Worm (Caenorhabditis elegans) whole organism, L3 larva: ENCODE data around the gene flap-1.

Source experiments
- ZK546.5 ChIP-seq: sonication (generic microtip); optimal IDR thresholded peaks from 2 replicates; lab custom pipeline; 2017; ENCODE audit warnings: missing biosample characterization, missing genetic modification characterization
- aly-2 ChIP-seq: fragments of 150-350 bp; optimal IDR thresholded peaks from 2 replicates; lab custom pipeline; 2014; ENCODE audit warnings: missing biosample characterization, missing genetic modification characterization
- ama-1 ChIP-seq: fragments of 150-350 bp; optimal IDR thresholded peaks from 2 replicates; lab custom pipeline; 2018
- ceh-16 ChIP-seq: sonication (generic microtip); optimal IDR thresholded peaks from 2 replicates; lab custom pipeline; 2017; ENCODE audit warnings: missing biosample characterization, missing genetic modification characterization
- ceh-28 ChIP-seq: fragments of 150-350 bp; optimal IDR thresholded peaks from 2 replicates; lab custom pipeline; 2014; ENCODE audit warnings: missing biosample characterization, missing genetic modification reagents, missing genetic modification characterization
- ceh-82 ChIP-seq: fragments of 150-350 bp; optimal IDR thresholded peaks from 2 replicates; lab custom pipeline; 2014; ENCODE audit warnings: missing biosample characterization, missing genetic modification characterization
- ceh-9 ChIP-seq: sonication (generic microtip); optimal IDR thresholded peaks from 2 replicates; lab custom pipeline; 2018; ENCODE audit warnings: missing biosample characterization, missing genetic modification characterization
- daf-12 ChIP-seq: fragments of 150-350 bp; optimal IDR thresholded peaks from 2 replicates; lab custom pipeline; 2014; ENCODE audit warnings: missing biosample characterization, missing genetic modification reagents, missing genetic modification characterization
- egl-27 ChIP-seq: sonication (generic microtip); optimal IDR thresholded peaks from 4 replicates; lab custom pipeline; 2017; ENCODE audit warnings: missing biosample characterization, missing genetic modification reagents, missing genetic modification characterization
- elt-2 ChIP-seq: sonication (generic microtip); optimal IDR thresholded peaks from 2 replicates; lab custom pipeline; 2016; ENCODE audit warnings: missing genetic modification reagents, mild to moderate bottlenecking, missing genetic modification characterization, missing compliant biosample characterization
- elt-3 ChIP-seq, 3 experiments: fragments of 150-350 bp in 1 of 3; sonication (generic microtip) in 2 of 3; optimal IDR thresholded peaks; 2 replicates in 2 of 3; 4 replicates in 1 of 3; lab custom pipeline; 2014 to 2017; ENCODE audit warnings: missing biosample characterization in 3 of 3, missing genetic modification characterization in 3 of 3
- eor-1 ChIP-seq, 2 experiments: fragments of 150-350 bp; optimal IDR thresholded peaks; 2 replicates each; lab custom pipeline; 2014 to 2018; ENCODE audit warnings: missing biosample characterization in 2 of 2, missing genetic modification characterization in 2 of 2
- fkh-10 ChIP-seq: sonication (generic microtip); optimal IDR thresholded peaks from 2 replicates; lab custom pipeline; 2017; ENCODE audit warnings: missing biosample characterization, missing genetic modification reagents, missing genetic modification characterization
- fkh-2 ChIP-seq: fragments of 150-350 bp; optimal IDR thresholded peaks from 2 replicates; lab custom pipeline; 2014; ENCODE audit warnings: missing biosample characterization, missing genetic modification reagents, missing genetic modification characterization
- hmg-11 ChIP-seq: sonication (generic microtip); optimal IDR thresholded peaks from 2 replicates; lab custom pipeline; 2016; ENCODE audit warnings: missing genetic modification characterization, missing compliant biosample characterization
- jun-1 ChIP-seq: fragments of 150-350 bp; optimal IDR thresholded peaks from 2 replicates; lab custom pipeline; 2014; ENCODE audit warnings: missing biosample characterization, missing genetic modification reagents, missing genetic modification characterization
- lin-39 ChIP-seq: fragments of 150-350 bp; optimal IDR thresholded peaks from 2 replicates; lab custom pipeline; 2018; ENCODE audit warnings: missing biosample characterization, missing genetic modification reagents, missing genetic modification characterization
- lsy-12 ChIP-seq: sonication (generic microtip); optimal IDR thresholded peaks from 2 replicates; lab custom pipeline; 2016; ENCODE audit warnings: mild to moderate bottlenecking, missing genetic modification characterization, missing compliant biosample characterization
- mdl-1 ChIP-seq: fragments of 150-350 bp; optimal IDR thresholded peaks from 2 replicates; lab custom pipeline; 2014; ENCODE audit warnings: missing biosample characterization, missing genetic modification characterization
- mml-1 ChIP-seq: fragments of 150-350 bp; sonication (generic microtip); optimal IDR thresholded peaks from 3 replicates; lab custom pipeline; 2014; ENCODE audit warnings: missing biosample characterization, missing genetic modification characterization
- nhr-11 ChIP-seq: fragments of 150-350 bp; optimal IDR thresholded peaks from 2 replicates; lab custom pipeline; 2014; ENCODE audit warnings: missing biosample characterization, missing genetic modification characterization
- nhr-12 ChIP-seq: fragments of 150-350 bp; optimal IDR thresholded peaks from 2 replicates; lab custom pipeline; 2014; ENCODE audit warnings: missing biosample characterization, missing genetic modification characterization
- nhr-237 ChIP-seq: fragments of 150-350 bp; optimal IDR thresholded peaks from 2 replicates; lab custom pipeline; 2014; ENCODE audit warnings: missing biosample characterization, missing genetic modification characterization
- nhr-25 ChIP-seq: sonication (generic microtip); optimal IDR thresholded peaks from 2 replicates; lab custom pipeline; 2017; ENCODE audit warnings: missing biosample characterization, missing genetic modification characterization
- nhr-28 ChIP-seq: fragments of 150-350 bp; optimal IDR thresholded peaks from 2 replicates; lab custom pipeline; 2014; ENCODE audit warnings: missing biosample characterization, missing genetic modification characterization
- nhr-43 ChIP-seq: sonication (generic microtip); optimal IDR thresholded peaks from 2 replicates; lab custom pipeline; 2016; ENCODE audit warnings: mild to moderate bottlenecking, missing genetic modification characterization, missing compliant biosample characterization; ENCODE audit not compliant: poor library complexity, severe bottlenecking
- nhr-67 ChIP-seq: fragments of 150-350 bp; optimal IDR thresholded peaks from 2 replicates; lab custom pipeline; 2014; ENCODE audit warnings: missing biosample characterization, missing genetic modification characterization
- nhr-76 ChIP-seq: fragments of 150-350 bp; sonication (generic microtip); optimal IDR thresholded peaks from 5 replicates; lab custom pipeline; 2014; ENCODE audit warnings: missing biosample characterization, missing genetic modification characterization
- nhr-77 ChIP-seq: fragments of 150-350 bp; optimal IDR thresholded peaks from 2 replicates; lab custom pipeline; 2014; ENCODE audit warnings: missing biosample characterization, missing genetic modification characterization
- pha-4 ChIP-seq: fragments of 150-350 bp; optimal IDR thresholded peaks from 2 replicates; lab custom pipeline; 2014; ENCODE audit warnings: missing biosample characterization, missing genetic modification reagents, missing genetic modification characterization
- skn-1 ChIP-seq: fragments of 150-350 bp; optimal IDR thresholded peaks from 2 replicates; lab custom pipeline; 2014; ENCODE audit warnings: missing biosample characterization, missing genetic modification characterization
- snpc-4 ChIP-seq: fragments of 150-350 bp; optimal IDR thresholded peaks from 2 replicates; lab custom pipeline; 2014; ENCODE audit warnings: missing biosample characterization, missing genetic modification characterization
- tbx-2 ChIP-seq: sonication (generic microtip); optimal IDR thresholded peaks from 2 replicates; lab custom pipeline; 2016; ENCODE audit warnings: mild to moderate bottlenecking, missing genetic modification characterization, missing compliant biosample characterization
- unc-39 ChIP-seq: sonication (generic microtip); optimal IDR thresholded peaks from 4 replicates; lab custom pipeline; 2017; ENCODE audit warnings: missing biosample characterization, missing genetic modification characterization
- zag-1 ChIP-seq: fragments of 150-350 bp; optimal IDR thresholded peaks from 2 replicates; lab custom pipeline; 2014; ENCODE audit warnings: missing biosample characterization, missing genetic modification characterization
- ztf-4 ChIP-seq: fragments of 150-350 bp; optimal IDR thresholded peaks from 2 replicates; lab custom pipeline; 2014; ENCODE audit warnings: missing biosample characterization, missing genetic modification characterization

flap-1 gene

ce11 chrIII:6971662-6972284 lies 43.1 kb upstream of the flap-1 start, which contains the start of the genes eef-1A.1 and rfc-4 (continued):
- TF ChIP-seq eor-1 (tag; optimal IDR thresholded peaks at IDR 0.05; lab: Kevin White, UChicago) (no peak), egl-27 (peak; percentile 36), tbx-2 (tag; lab: Kevin White, UChicago) (peak; percentile 71), elt-3 (tag; optimal IDR thresholded peaks at IDR 0.05; lab: Kevin White, UChicago) (peak in 1 of 3 experiments; percentile 65), ceh-9 (tag; lab: Kevin White, UChicago) (no peak), nhr-12 (tag; lab: Kevin White, UChicago) (no peak), skn-1 (tag; lab: Kevin White, UChicago) (peak; percentile 94), unc-39 (no peak)

- TF ChIP-seq skn-1 (tag; lab: Kevin White, UChicago) (no peak), pha-4 (tag; lab: Kevin White, UChicago) (no peak), elt-2 (tag; lab: Kevin White, UChicago) (no peak), mdl-1 (tag; lab: Kevin White, UChicago) (no peak), nhr-11 (tag; lab: Kevin White, UChicago) (no peak), tbx-2 (tag; lab: Kevin White, UChicago) (no peak), ZK546.5 (tag; lab: Kevin White, UChicago) (no peak), nhr-77 (tag; lab: Kevin White, UChicago) (no peak), jun-1 (no peak), aly-2 (no peak), lsy-12 (tag; lab: Kevin White, UChicago) (no peak), nhr-237 (tag; lab: Kevin White, UChicago) (no peak), ceh-16 (tag; lab: Kevin White, UChicago) (no peak), nhr-76 (tag; lab: Kevin White, UChicago) (no peak)
- TF ChIP-seq, all 47 proteins: peak for 0
Observed at ce11 chrIII:6970744-6971143, 42.1 kb upstream of the flap-1 start.

ce11 chrIII:6969781-6970342 lies 41.2 kb upstream of the flap-1 start:
- TF ChIP-seq ama-1 (lab: Kevin White, UChicago) (peak; percentile 89), egl-27 (no peak), elt-2 (tag; lab: Kevin White, UChicago) (peak; percentile 9), daf-12 (tag; lab: Kevin White, UChicago) (no peak), mdl-1 (tag; lab: Kevin White, UChicago) (no peak), jun-1 (no peak), tbx-2 (tag; lab: Kevin White, UChicago) (no peak)

ce11 chrIII:6969090-6969489 lies 40.5 kb upstream of the flap-1 start, which contains the start of gene F31E3.12:
F31E3.12 (plus strand) TSS chrIII:6969390.
- TF ChIP-seq fkh-2 (tag; lab: Kevin White, UChicago) (no peak), zag-1 (no peak), ceh-28 (tag; lab: Kevin White, UChicago) (no peak), ztf-4 (no peak), nhr-28 (tag; lab: Kevin White, UChicago) (no peak), nhr-43 (no peak), hmg-11 (tag; lab: Kevin White, UChicago) (no peak), ceh-82 (tag; lab: Kevin White, UChicago) (no peak), unc-39 (no peak), fkh-10 (GFP tag; lab: Kevin White, UChicago) (no peak), mml-1 (no peak), lsy-12 (tag; lab: Kevin White, UChicago) (no peak), snpc-4 (tag; lab: Kevin White, UChicago) (no peak), nhr-25 (tag; lab: Kevin White, UChicago) (no peak), nhr-67 (tag; lab: Kevin White, UChicago) (no peak), pha-4 (tag; lab: Kevin White, UChicago) (no peak), nhr-76 (tag; lab: Kevin White, UChicago) (no peak), lin-39 (tag; lab: Kevin White, UChicago) (no peak), elt-2 (tag; lab: Kevin White, UChicago) (no peak)
- TF ChIP-seq, all 47 proteins: peak for 0
